Fruit fly (Drosophila melanogaster) whole organism, embryonic: ENCODE results near the gene CG9733.

ENCODE experiments used
- Asciz ChIP-seq: fragments of 200-800 bp; sonication (Bioruptor generic); optimal IDR thresholded peaks from 2 replicates; lab custom pipeline; 2017; ENCODE audit warnings: missing biosample characterization, mild to moderate bottlenecking, missing genetic modification characterization, missing genetic modification reagents
- C15 ChIP-seq: fragments of 200-800 bp; sonication (Bioruptor generic); IDR thresholded peaks from 3 replicates; pipeline ENCODE4 v1.3.6; 2022; ENCODE audit warnings: missing biosample characterization, missing genetic modification characterization
- CG11456 ChIP-seq: fragments of 200-800 bp; sonication (Bioruptor generic); IDR thresholded peaks from 3 replicates; pipeline ENCODE4 v1.3.6; 2022; ENCODE audit warnings: missing biosample characterization, missing genetic modification characterization
- CG3847 ChIP-seq: fragments of 200-800 bp; sonication (Bioruptor generic); IDR thresholded peaks from 2 replicates; pipeline ENCODE4 v1.3.6; 2022; ENCODE audit warnings: missing biosample characterization, missing genetic modification characterization
- CG4730 ChIP-seq: fragments of 200-800 bp; sonication (Bioruptor generic); IDR thresholded peaks from 2 replicates; pipeline ENCODE4 v1.3.6; 2022; ENCODE audit warnings: missing biosample characterization, missing genetic modification characterization
- CG7745 ChIP-seq: fragments of 200-800 bp; sonication (Bioruptor generic); optimal IDR thresholded peaks from 2 replicates; lab custom pipeline; 2018; ENCODE audit warnings: missing biosample characterization, mild to moderate bottlenecking, missing genetic modification characterization, moderate library complexity
- Doc3 ChIP-seq: fragments of 200-800 bp; sonication (Bioruptor generic); IDR thresholded peaks from 3 replicates; pipeline ENCODE4 v1.3.6; 2022; ENCODE audit warnings: missing biosample characterization, missing genetic modification characterization; ENCODE audit not compliant: partially characterized antibody
- Sin3A ChIP-seq: fragments of >200 bp; optimal IDR thresholded peaks from 2 replicates; lab custom pipeline; 2018
- ac ChIP-seq: fragments of 200-800 bp; sonication (Bioruptor generic); optimal IDR thresholded peaks from 3 replicates; lab custom pipeline; 2017; ENCODE audit warnings: missing biosample characterization, mild to moderate bottlenecking, missing genetic modification characterization
- corto ChIP-seq: fragments of 200-800 bp; sonication (Bioruptor generic); optimal IDR thresholded peaks from 2 replicates; lab custom pipeline; 2016; ENCODE audit warnings: missing biosample characterization, mild to moderate bottlenecking, missing genetic modification characterization, moderate library complexity
- cwo ChIP-seq: fragments of 200-800 bp; sonication (Bioruptor generic); optimal IDR thresholded peaks from 3 replicates; lab custom pipeline; 2017; ENCODE audit warnings: missing biosample characterization, missing genetic modification characterization, mild to moderate bottlenecking, moderate library complexity, missing genetic modification reagents
- gcm ChIP-seq: fragments of 200-800 bp; sonication (Bioruptor generic); optimal IDR thresholded peaks from 2 replicates; lab custom pipeline; 2019; ENCODE audit warnings: missing biosample characterization, mild to moderate bottlenecking, missing genetic modification characterization, moderate library complexity

dm6 chr3R:30263708-30264107 lies 17.2 kb upstream of the CG9733 start:
- TF ChIP-seq gcm = peak; percentile 43
- TF ChIP-seq Sin3A (lab: Kevin White, UChicago) = no peak
- no peak for TF ChIP-seq C15
- TF ChIP-seq ac (GFP tag; lab: Kevin White, UChicago) = peak; percentile 10
- no peak for TF ChIP-seq CG7745 (tag; lab: Kevin White, UChicago)
- TF ChIP-seq CG4730 (GFP tag; lab: Robert Waterston, UW) = peak; percentile 32; the same call in 1 of the 2 replicates
- TF ChIP-seq Asciz (GFP tag; lab: Kevin White, UChicago) = no peak
- no peak for TF ChIP-seq cwo (GFP tag; lab: Kevin White, UChicago)
- TF ChIP-seq CG3847 (GFP tag; lab: Robert Waterston, UW) = 0 out of 2 replicates have a peak, but pooled peaks have one; percentile 12
- peak; percentile 10 for TF ChIP-seq corto (GFP tag; lab: Kevin White, UChicago)
- no peak for TF ChIP-seq Doc3 (GFP tag; lab: Robert Waterston, UW)
- no peak for TF ChIP-seq CG11456 (GFP tag; lab: Robert Waterston, UW)
